Fruit fly (Drosophila melanogaster) whole organism, prepupa: ENCODE measurements around the gene CG5225.
A peak's percentile ranks its signal among the peaks of the same experiment; 100 is the strongest.

Experiments
- CG10669 ChIP-seq: fragments of 200-800 bp; sonication (Bioruptor generic); optimal IDR thresholded peaks from 3 replicates; lab custom pipeline; 2018; ENCODE audit warnings: missing biosample characterization, mild to moderate bottlenecking, missing genetic modification characterization, moderate library complexity
- CG11294 ChIP-seq: fragments of 200-800 bp; sonication (Bioruptor generic); IDR thresholded peaks from 2 replicates; pipeline ENCODE4 v1.3.6; 2022; ENCODE audit warnings: missing biosample characterization, missing genetic modification characterization
- CG11762 ChIP-seq: fragments of 200-800 bp; sonication (Bioruptor generic); optimal IDR thresholded peaks from 3 replicates; lab custom pipeline; 2016; ENCODE audit warnings: missing biosample characterization, missing genetic modification characterization; ENCODE audit not compliant: insufficient read depth
- CG15336 ChIP-seq: fragments of 200-800 bp; sonication (Bioruptor generic); IDR thresholded peaks from 2 replicates; pipeline ENCODE4 v1.3.6; 2022; ENCODE audit warnings: missing biosample characterization, missing genetic modification characterization
- CG1621 ChIP-seq: fragments of 200-800 bp; sonication (Bioruptor generic); optimal IDR thresholded peaks from 3 replicates; lab custom pipeline; 2018; ENCODE audit warnings: missing biosample characterization, mild to moderate bottlenecking, missing genetic modification characterization
- CG16779 ChIP-seq: fragments of 200-800 bp; sonication (Bioruptor generic); optimal IDR thresholded peaks from 3 replicates; lab custom pipeline; 2017; ENCODE audit warnings: missing biosample characterization, mild to moderate bottlenecking, missing genetic modification characterization
- CG31627 ChIP-seq: fragments of 200-800 bp; sonication (Bioruptor generic); optimal IDR thresholded peaks from 3 replicates; lab custom pipeline; 2016; ENCODE audit warnings: missing biosample characterization, missing genetic modification characterization
- CG32006 ChIP-seq: fragments of 200-800 bp; sonication (Bioruptor generic); optimal IDR thresholded peaks from 3 replicates; lab custom pipeline; 2017; ENCODE audit warnings: missing biosample characterization, mild to moderate bottlenecking, missing genetic modification characterization
- CG3919 ChIP-seq: fragments of 200-800 bp; sonication (Bioruptor generic); optimal IDR thresholded peaks from 3 replicates; lab custom pipeline; 2016; ENCODE audit warnings: missing biosample characterization, missing genetic modification characterization
- CG6163 ChIP-seq: fragments of 200-800 bp; sonication (Bioruptor generic); IDR thresholded peaks from 3 replicates; pipeline ENCODE4 v1.3.6; 2022; ENCODE audit warnings: missing biosample characterization, missing genetic modification characterization
- CG6276 ChIP-seq: fragments of 200-800 bp; sonication (Bioruptor generic); optimal IDR thresholded peaks from 2 replicates; lab custom pipeline; 2017; ENCODE audit warnings: missing biosample characterization, mild to moderate bottlenecking, missing genetic modification characterization
- CG6792 ChIP-seq: fragments of 200-800 bp; sonication (Bioruptor generic); optimal IDR thresholded peaks from 3 replicates; lab custom pipeline; 2016; ENCODE audit warnings: missing biosample characterization, missing genetic modification characterization
- CG6808 ChIP-seq: fragments of 200-800 bp; sonication (Bioruptor generic); optimal IDR thresholded peaks from 3 replicates; lab custom pipeline; 2017; ENCODE audit warnings: missing biosample characterization, missing genetic modification characterization, mild to moderate bottlenecking, moderate library complexity, missing genetic modification reagents
- CG6854 ChIP-seq: fragments of 200-800 bp; sonication (Bioruptor generic); optimal IDR thresholded peaks from 2 replicates; lab custom pipeline; 2017; ENCODE audit warnings: missing biosample characterization, mild to moderate bottlenecking, missing genetic modification characterization
- CG8119 ChIP-seq: fragments of 200-800 bp; sonication (Bioruptor generic); IDR thresholded peaks from 3 replicates; pipeline ENCODE4 v1.3.6; 2022; ENCODE audit warnings: missing biosample characterization, missing genetic modification characterization
- CG8632 ChIP-seq: fragments of 200-800 bp; sonication (Bioruptor generic); optimal IDR thresholded peaks from 3 replicates; lab custom pipeline; 2016; ENCODE audit warnings: missing biosample characterization, missing genetic modification characterization
- CG9139 ChIP-seq: fragments of 200-800 bp; sonication (Bioruptor generic); optimal IDR thresholded peaks from 3 replicates; lab custom pipeline; 2017; ENCODE audit warnings: missing biosample characterization, mild to moderate bottlenecking, missing genetic modification characterization
- Eip93F ChIP-seq: fragments of 200-800 bp; sonication (Bioruptor generic); optimal IDR thresholded peaks from 2 replicates; lab custom pipeline; 2016; ENCODE audit warnings: missing biosample characterization, mild to moderate bottlenecking, missing genetic modification characterization
- Ets21C ChIP-seq: fragments of 200-800 bp; sonication (Bioruptor generic); optimal IDR thresholded peaks from 3 replicates; lab custom pipeline; 2016; ENCODE audit warnings: missing biosample characterization, missing genetic modification characterization
- Ets96B ChIP-seq: fragments of 200-800 bp; optimal IDR thresholded peaks from 2 replicates; lab custom pipeline; 2019; ENCODE audit warnings: missing biosample characterization, mild to moderate bottlenecking, missing genetic modification characterization, moderate library complexity
- Gug ChIP-seq: fragments of 200-800 bp; sonication (Bioruptor generic); IDR thresholded peaks from 2 replicates; pipeline ENCODE4 v1.3.6; 2022; ENCODE audit warnings: missing biosample characterization, missing genetic modification characterization
- Hr38 ChIP-seq: sonication (Bioruptor generic); optimal IDR thresholded peaks from 2 replicates; lab custom pipeline; 2016; ENCODE audit warnings: missing biosample characterization, missing genetic modification characterization
- Hr39 ChIP-seq: fragments of 200-800 bp; sonication (Bioruptor generic); optimal IDR thresholded peaks from 2 replicates; lab custom pipeline; 2016; ENCODE audit warnings: missing biosample characterization, missing genetic modification characterization
- Lpt ChIP-seq: fragments of 200-800 bp; sonication (Bioruptor generic); optimal IDR thresholded peaks from 3 replicates; lab custom pipeline; 2016; ENCODE audit warnings: missing biosample characterization, missing genetic modification characterization
- Sox14 ChIP-seq: fragments of 200-800 bp; sonication (Bioruptor generic); optimal IDR thresholded peaks from 3 replicates; lab custom pipeline; 2016; ENCODE audit warnings: missing biosample characterization, missing genetic modification characterization
- Sox15 ChIP-seq: fragments of 200-800 bp; sonication (Bioruptor generic); optimal IDR thresholded peaks from 3 replicates; lab custom pipeline; 2016; ENCODE audit warnings: missing biosample characterization, missing genetic modification characterization
- achi ChIP-seq: fragments of 200-800 bp; sonication (Bioruptor generic); optimal IDR thresholded peaks from 3 replicates; lab custom pipeline; 2016; ENCODE audit warnings: missing biosample characterization, missing genetic modification characterization
- acj6 ChIP-seq: fragments of 200-800 bp; sonication (Bioruptor generic); optimal IDR thresholded peaks from 3 replicates; lab custom pipeline; 2016; ENCODE audit warnings: missing biosample characterization, missing genetic modification characterization
- cyc ChIP-seq: fragments of 200-800 bp; sonication (Bioruptor generic); optimal IDR thresholded peaks from 3 replicates; lab custom pipeline; 2016; ENCODE audit warnings: missing biosample characterization, missing genetic modification characterization
- dac ChIP-seq: fragments of 200-800 bp; sonication (Bioruptor generic); optimal IDR thresholded peaks from 2 replicates; lab custom pipeline; 2017; ENCODE audit warnings: missing biosample characterization, mild to moderate bottlenecking, missing genetic modification characterization
- esn ChIP-seq: fragments of 200-800 bp; sonication (Bioruptor generic); optimal IDR thresholded peaks from 2 replicates; lab custom pipeline; 2016; ENCODE audit warnings: missing biosample characterization, mild to moderate bottlenecking, missing genetic modification characterization, moderate library complexity
- fd59A ChIP-seq: fragments of 200-800 bp; sonication (Bioruptor generic); optimal IDR thresholded peaks from 2 replicates; lab custom pipeline; 2017; ENCODE audit warnings: missing biosample characterization, mild to moderate bottlenecking, missing genetic modification characterization, missing genetic modification reagents
- fd85E ChIP-seq: fragments of 200-800 bp; sonication (Bioruptor generic); optimal IDR thresholded peaks from 3 replicates; lab custom pipeline; 2016; ENCODE audit warnings: missing biosample characterization, missing genetic modification characterization
- fkh ChIP-seq: fragments of 200-800 bp; sonication (Bioruptor generic); optimal IDR thresholded peaks from 3 replicates; lab custom pipeline; 2017; ENCODE audit warnings: missing biosample characterization, mild to moderate bottlenecking, missing genetic modification characterization, moderate library complexity
- lz ChIP-seq: fragments of 200-800 bp; sonication (Bioruptor generic); optimal IDR thresholded peaks from 3 replicates; lab custom pipeline; 2016; ENCODE audit warnings: missing biosample characterization, missing genetic modification characterization
- pdm3 ChIP-seq: fragments of 200-800 bp; sonication (Bioruptor generic); optimal IDR thresholded peaks from 3 replicates; lab custom pipeline; 2016; ENCODE audit warnings: missing biosample characterization, missing genetic modification characterization
- spab ChIP-seq: fragments of 200-800 bp; sonication (Bioruptor generic); optimal IDR thresholded peaks from 2 replicates; lab custom pipeline; 2017; ENCODE audit warnings: missing biosample characterization, mild to moderate bottlenecking, missing genetic modification characterization, missing genetic modification reagents
- ss ChIP-seq, 2 experiments: fragments of 200-800 bp; sonication (Bioruptor generic); optimal IDR thresholded peaks; 2 replicates in 1 of 2; 3 replicates in 1 of 2; lab custom pipeline; 2017 to 2018; ENCODE audit warnings: mild to moderate bottlenecking in 2 of 2, missing biosample characterization in 2 of 2, missing genetic modification characterization in 2 of 2, moderate library complexity in 1 of 2
- svp ChIP-seq: fragments of 200-800 bp; sonication (Bioruptor generic); peaks from one replicate; lab custom pipeline; 2016; ENCODE audit warnings: missing biosample characterization, missing genetic modification characterization
- topi ChIP-seq: fragments of 200-800 bp; sonication (Bioruptor generic); optimal IDR thresholded peaks from 3 replicates; lab custom pipeline; 2016; ENCODE audit warnings: missing biosample characterization, missing genetic modification characterization
- vri ChIP-seq: fragments of 200-800 bp; sonication (Bioruptor generic); optimal IDR thresholded peaks from 3 replicates; lab custom pipeline; 2016; ENCODE audit warnings: missing biosample characterization, mild to moderate bottlenecking, missing genetic modification characterization

The CG5225 gene

DNA sequence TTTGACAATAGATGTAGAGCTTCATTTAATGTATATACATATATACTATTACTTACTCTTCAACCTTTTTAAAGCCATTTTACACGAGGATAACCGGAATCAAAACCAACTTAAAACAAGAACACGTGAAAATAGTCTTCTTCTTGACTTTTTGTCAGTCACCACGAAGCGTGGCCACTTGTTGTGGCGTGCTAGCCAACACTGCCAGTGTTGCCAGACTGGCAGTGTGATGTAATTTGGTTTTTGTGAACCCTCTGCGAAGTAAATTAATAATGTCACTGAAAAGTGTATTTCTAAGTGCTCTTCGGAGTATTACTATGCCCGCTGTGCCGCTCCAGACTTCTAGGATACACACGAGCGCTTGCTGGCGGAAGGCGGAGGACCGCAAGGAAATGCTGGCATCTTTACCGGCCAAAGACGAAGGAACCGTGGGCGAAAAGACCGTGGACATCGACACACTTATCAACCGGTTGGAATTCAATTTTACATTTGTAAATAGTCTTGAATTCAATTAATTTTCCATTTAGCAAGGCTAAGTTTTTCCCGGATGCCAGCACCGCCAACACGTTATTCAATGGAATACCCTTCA is 44.1 kb downstream of the CG5225 start, which contains the start of the genes Ns1 and mRpS11 (continued):
- no peak for TF ChIP-seq Hr39 (GFP tag; lab: Kevin White, UChicago)
- no peak for TF ChIP-seq CG3919 (GFP tag; lab: Kevin White, UChicago)
- TF ChIP-seq esn (GFP tag; lab: Kevin White, UChicago) = peak; percentile 27
- no peak for TF ChIP-seq Gug (GFP tag; lab: Robert Waterston, UW)
- TF ChIP-seq CG11762 (GFP tag; lab: Kevin White, UChicago) = no peak
- TF ChIP-seq Eip93F (GFP tag; lab: Kevin White, UChicago) = no peak
- TF ChIP-seq achi (GFP tag; lab: Kevin White, UChicago) = no peak
- no peak for TF ChIP-seq CG11294
- 0 out of 3 replicates have a peak, but pooled peaks have one; percentile 37 for TF ChIP-seq CG6163 (GFP tag; lab: Robert Waterston, UW)

DNA sequence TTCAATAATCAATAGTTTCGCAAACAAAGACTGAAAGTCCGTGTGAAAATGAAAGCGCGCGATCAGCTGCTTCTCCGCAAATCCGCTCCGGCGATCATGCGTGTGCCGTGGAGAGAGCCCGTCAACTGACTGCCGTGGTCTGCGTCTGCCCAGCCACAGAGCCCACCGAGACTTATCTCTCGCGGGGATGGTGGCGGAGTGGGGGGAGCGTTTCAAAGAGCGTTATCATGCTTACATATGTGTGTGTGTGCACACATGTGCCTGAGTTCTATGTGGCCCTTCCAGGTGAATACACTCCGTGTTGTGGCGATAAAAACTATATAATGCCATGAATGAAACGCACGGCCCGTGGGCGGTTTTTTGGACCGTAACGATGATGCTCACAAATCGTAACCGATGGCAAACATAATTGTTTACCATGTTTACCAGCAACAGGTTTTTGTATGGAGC is 49.5 kb downstream of the CG5225 start:
- TF ChIP-seq Hr38 = no peak
- TF ChIP-seq CG8119 (GFP tag; lab: Robert Waterston, UW) = no peak
- TF ChIP-seq CG8632 (GFP tag; lab: Kevin White, UChicago) = no peak
- TF ChIP-seq topi (GFP tag; lab: Kevin White, UChicago) = peak; percentile 4
- TF ChIP-seq CG32006 (GFP tag; lab: Kevin White, UChicago) = no peak
- peak; percentile 11; the same call in 1 of the 2 replicates for TF ChIP-seq CG15336 (GFP tag; lab: Robert Waterston, UW)
- peak; percentile 3 for TF ChIP-seq esn (GFP tag; lab: Kevin White, UChicago)
- TF ChIP-seq vri (GFP tag; lab: Kevin White, UChicago) = peak; percentile 64
- TF ChIP-seq CG1621 = peak; percentile 74
- TF ChIP-seq Hr39 (GFP tag; lab: Kevin White, UChicago) = no peak
- TF ChIP-seq pdm3 (GFP tag; lab: Kevin White, UChicago) = no peak
- TF ChIP-seq CG6808 (GFP tag; lab: Kevin White, UChicago) = peak; percentile 20
- 0 out of 2 replicates have a peak, but pooled peaks have one; percentile 10 for TF ChIP-seq Gug (GFP tag; lab: Robert Waterston, UW)
- no peak for TF ChIP-seq Eip93F (GFP tag; lab: Kevin White, UChicago)
- TF ChIP-seq Sox14 (GFP tag; lab: Kevin White, UChicago) = peak; percentile 58
- TF ChIP-seq achi (GFP tag; lab: Kevin White, UChicago) = no peak
- TF ChIP-seq svp (GFP tag; lab: Kevin White, UChicago) = peak; percentile 88
- TF ChIP-seq ss (GFP tag; optimal IDR thresholded peaks at IDR 0.05; lab: Kevin White, UChicago) = peak; percentile 47 to 71
- TF ChIP-seq lz (GFP tag; lab: Kevin White, UChicago) = no peak
- TF ChIP-seq Lpt (GFP tag; lab: Kevin White, UChicago) = no peak
- 0 out of 3 replicates have a peak, but pooled peaks have one; percentile 22 for TF ChIP-seq CG6163 (GFP tag; lab: Robert Waterston, UW)
- TF ChIP-seq CG6276 = no peak
- peak; percentile 82 for TF ChIP-seq fkh (GFP tag; lab: Kevin White, UChicago)
- TF ChIP-seq CG6792 (GFP tag; lab: Kevin White, UChicago) = no peak
- TF ChIP-seq, all 60 proteins: peak for 12

DNA sequence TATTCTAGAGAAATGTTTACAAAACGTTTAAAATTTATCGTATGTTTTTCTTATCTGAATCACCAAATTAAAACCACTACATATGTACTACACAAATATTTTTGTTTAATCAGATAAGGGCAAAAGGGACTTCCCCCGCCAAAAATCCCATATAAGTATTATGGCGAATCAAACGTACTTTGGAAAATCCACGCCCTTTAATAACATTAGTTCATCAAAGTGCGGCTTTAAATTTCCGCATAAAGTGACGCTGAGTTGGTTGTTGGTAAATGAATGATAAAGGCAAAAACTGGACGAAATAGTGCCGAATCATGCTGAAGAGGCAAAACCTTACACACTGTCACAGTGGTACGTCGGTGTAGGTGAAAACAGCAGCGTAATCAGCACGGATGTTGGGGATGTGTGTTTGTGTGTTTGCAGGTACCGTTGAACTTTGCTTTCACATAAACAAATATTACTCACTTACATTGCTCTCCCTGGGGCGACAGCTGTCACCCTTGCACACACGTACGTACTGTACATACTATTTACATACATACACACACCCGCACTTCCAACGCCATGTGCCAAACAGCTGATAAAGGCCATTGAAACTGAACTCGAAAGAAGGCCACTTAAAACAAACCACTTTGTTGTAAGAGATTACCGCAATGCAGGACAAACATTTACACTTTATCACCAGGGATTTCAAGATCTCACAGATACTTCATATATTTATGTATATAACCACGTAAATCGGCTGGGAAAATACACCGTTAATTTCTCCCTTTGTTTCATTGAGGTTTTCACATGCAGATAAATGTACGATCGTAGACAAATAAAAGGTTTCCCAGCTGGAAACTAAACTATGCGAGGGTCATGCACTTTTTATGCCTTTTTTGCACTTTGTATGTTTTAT is 50.7 kb downstream of the CG5225 start:
- no peak for TF ChIP-seq Gug (GFP tag; lab: Robert Waterston, UW)
- no peak for TF ChIP-seq Hr39 (GFP tag; lab: Kevin White, UChicago)
- TF ChIP-seq pdm3 (GFP tag; lab: Kevin White, UChicago) = no peak
- TF ChIP-seq CG10669 = no peak
- TF ChIP-seq CG11762 (GFP tag; lab: Kevin White, UChicago) = no peak
- peak; percentile 20 for TF ChIP-seq CG16779
- peak; percentile 76 for TF ChIP-seq CG6163 (GFP tag; lab: Robert Waterston, UW)
- peak; percentile 31 for TF ChIP-seq spab (GFP tag; lab: Kevin White, UChicago)
- TF ChIP-seq dac (GFP tag; lab: Kevin White, UChicago) = no peak
- peak; percentile 12 for TF ChIP-seq CG9139
- peak; percentile 77 for TF ChIP-seq CG6854 (GFP tag; lab: Kevin White, UChicago)
- no peak for TF ChIP-seq fd59A (GFP tag; lab: Kevin White, UChicago)
- no peak for TF ChIP-seq fd85E
- no peak for TF ChIP-seq Sox15 (GFP tag; lab: Kevin White, UChicago)
- TF ChIP-seq esn (GFP tag; lab: Kevin White, UChicago) = no peak
- no peak for TF ChIP-seq Ets96B (tag; lab: Kevin White, UChicago)
- no peak for TF ChIP-seq cyc
- TF ChIP-seq topi (GFP tag; lab: Kevin White, UChicago) = no peak
- TF ChIP-seq acj6 (GFP tag; lab: Kevin White, UChicago) = no peak
- peak; percentile 35 for TF ChIP-seq CG1621
- TF ChIP-seq CG11294 = no peak
- TF ChIP-seq svp (GFP tag; lab: Kevin White, UChicago) = peak; percentile 89
- TF ChIP-seq CG6276 = no peak
- TF ChIP-seq CG8119 (GFP tag; lab: Robert Waterston, UW) = no peak
- no peak for TF ChIP-seq Hr38
- peak; percentile 42 for TF ChIP-seq CG15336 (GFP tag; lab: Robert Waterston, UW)
- TF ChIP-seq CG31627 = no peak
- no peak for TF ChIP-seq Ets21C
